Worm (Caenorhabditis elegans): ENCODE data around the gene grsp-2.

The grsp-2 gene

DNA sequence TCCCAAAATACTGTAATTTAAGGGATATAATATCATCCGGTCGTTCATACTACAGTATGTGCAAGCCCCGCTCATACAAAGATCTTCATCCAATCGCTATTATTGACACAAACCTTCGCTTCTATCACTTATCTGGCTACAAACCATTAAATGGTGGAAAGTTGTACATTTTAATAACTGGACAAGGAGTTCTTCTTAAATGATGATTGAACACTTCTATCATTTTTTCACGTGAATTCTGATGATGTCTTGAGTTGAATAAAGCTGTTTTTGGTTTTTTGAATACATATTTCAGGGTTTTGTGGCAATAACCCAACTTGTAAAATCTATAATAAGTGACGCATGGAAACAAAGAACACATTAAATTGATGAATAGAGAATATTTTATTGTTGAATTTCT, 6.5 kb downstream of the grsp-2 start:
- TF ChIP-seq pqm-1 (tag; optimal IDR thresholded peaks at IDR 0.05) (no peak), tag-97 (GFP tag; IDR thresholded peaks at IDR 0.05) (no peak), nhr-10 (tag; optimal IDR thresholded peaks at IDR 0.05) (peak; percentile 53), T26A8.4 (GFP tag; IDR thresholded peaks at IDR 0.05) (peak; percentile 88), nhr-237 (tag; optimal IDR thresholded peaks at IDR 0.05) (peak; percentile 40), mep-1 (tag; optimal IDR thresholded peaks at IDR 0.05) (peak; percentile 7), ama-1 (optimal IDR thresholded peaks at IDR 0.05) (peak; percentile 43), nhr-28 (tag; optimal IDR thresholded peaks at IDR 0.05) (peak; percentile 12), fos-1 (tag; optimal IDR thresholded peaks at IDR 0.05) (no peak), Y105C5A.15 (GFP tag; IDR thresholded peaks at IDR 0.05) (0 out of 2 replicates have a peak, but pooled peaks have one; percentile 31), lin-29 (GFP tag; IDR thresholded peaks at IDR 0.05) (no peak)

DNA sequence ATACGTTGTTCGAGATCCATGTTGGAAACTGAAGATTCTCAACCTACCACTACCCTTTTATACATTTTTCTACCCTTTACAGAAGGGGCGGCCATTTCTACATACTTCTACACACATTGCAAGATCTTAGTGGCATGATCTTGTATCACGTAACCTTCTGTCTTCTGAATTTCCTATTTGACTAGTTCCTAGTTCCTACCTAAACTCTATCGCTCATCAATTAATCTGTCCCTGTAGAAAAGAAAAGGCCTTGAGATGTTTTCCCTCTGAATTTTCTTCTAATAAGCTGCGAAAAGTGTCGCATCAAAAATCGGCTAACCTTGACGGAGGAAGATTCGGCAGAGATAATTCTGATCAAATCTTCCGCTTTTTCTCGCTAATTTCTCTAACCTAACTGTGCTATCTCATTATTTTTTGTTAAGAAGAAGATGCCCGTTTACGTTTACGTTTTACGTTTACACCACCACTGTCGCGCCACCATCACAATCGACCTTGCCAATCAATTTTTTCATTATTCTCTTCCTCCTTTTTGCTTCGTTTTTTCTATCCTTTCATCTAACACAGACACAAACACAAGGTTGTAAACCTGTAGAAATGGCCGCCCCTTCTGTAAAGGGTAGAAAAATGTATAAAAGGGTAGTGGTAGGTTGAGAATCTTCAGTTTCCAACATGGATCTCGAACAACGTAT, 8.2 kb downstream of the grsp-2 start, which contains the start of the genes col-117 and col-3:
TSS of gene col-117 (minus strand) at position 51 of the 689 bp plus-strand sequence.
TSS of gene col-3 (plus strand) at position 639 of the 689 bp plus-strand sequence.
- TF ChIP-seq mdt-29 (GFP tag; IDR thresholded peaks at IDR 0.05): no peak
- TF ChIP-seq madf-5 (GFP tag; IDR thresholded peaks at IDR 0.05): no peak
- no peak for TF ChIP-seq lim-7 (GFP tag; IDR thresholded peaks at IDR 0.05)
- TF ChIP-seq nhr-48 (tag; optimal IDR thresholded peaks at IDR 0.05): no peak
- no peak for TF ChIP-seq mes-2 (tag; optimal IDR thresholded peaks at IDR 0.05; ENCODE audit: poor library complexity, severe bottlenecking)
- TF ChIP-seq snpc-1.2 (GFP tag; IDR thresholded peaks at IDR 0.05): no peak
- TF ChIP-seq dpl-1 (GFP tag; optimal IDR thresholded peaks at IDR 0.05): no peak
- no peak for TF ChIP-seq unc-39 (tag; optimal IDR thresholded peaks at IDR 0.05)
- TF ChIP-seq ctbp-1 (GFP tag; IDR thresholded peaks at IDR 0.05): no peak
- no peak for TF ChIP-seq nhr-11 (tag; optimal IDR thresholded peaks at IDR 0.05)
- peak; percentile 36 for TF ChIP-seq nhr-28 (tag; optimal IDR thresholded peaks at IDR 0.05)
- no peak for TF ChIP-seq egl-43 (GFP tag; IDR thresholded peaks at IDR 0.05)
- no peak for TF ChIP-seq skn-1 (tag; optimal IDR thresholded peaks at IDR 0.05)
- peak; percentile 17 for TF ChIP-seq hlh-11 (tag; optimal IDR thresholded peaks at IDR 0.05)
- TF ChIP-seq nhr-102 (tag; optimal IDR thresholded peaks at IDR 0.05): no peak
- TF ChIP-seq snpc-4 (tag; optimal IDR thresholded peaks at IDR 0.05): no peak
- TF ChIP-seq pqm-1 (tag; optimal IDR thresholded peaks at IDR 0.05): no peak
- no peak for TF ChIP-seq madf-9 (GFP tag; conservative IDR thresholded peaks at IDR 0.05)
- TF ChIP-seq lin-13 (GFP tag; optimal IDR thresholded peaks at IDR 0.05): no peak
- no peak for TF ChIP-seq zip-11 (GFP tag; IDR thresholded peaks at IDR 0.05)
- TF ChIP-seq attf-4 (tag; optimal IDR thresholded peaks at IDR 0.05): no peak
- TF ChIP-seq ztf-11 (tag; optimal IDR thresholded peaks at IDR 0.05): no peak
- TF ChIP-seq ZK546.5 (tag; optimal IDR thresholded peaks at IDR 0.05): no peak
- no peak for TF ChIP-seq tra-1 (GFP tag; IDR thresholded peaks at IDR 0.05)
- TF ChIP-seq unc-62 (GFP tag; optimal IDR thresholded peaks at IDR 0.05 in 1 of 2): peak in 1 of 2 experiments; percentile 2
- no peak for TF ChIP-seq unc-62 (tag; optimal IDR thresholded peaks at IDR 0.05)
- TF ChIP-seq ceh-28 (tag; optimal IDR thresholded peaks at IDR 0.05): no peak
- TF ChIP-seq lsy-2 (tag; optimal IDR thresholded peaks at IDR 0.05): peak in 1 of 2 experiments; percentile 10
- TF ChIP-seq php-3 (GFP tag; IDR thresholded peaks at IDR 0.05): no peak
- TF ChIP-seq nhr-111 (GFP tag; optimal IDR thresholded peaks at IDR 0.05): no peak
- TF ChIP-seq spr-1 (tag; optimal IDR thresholded peaks at IDR 0.05): no peak
- TF ChIP-seq D1046.2 (GFP tag; IDR thresholded peaks at IDR 0.05): no peak
- peak; percentile 51 for TF ChIP-seq mxl-3 (GFP tag; optimal IDR thresholded peaks at IDR 0.05)
- TF ChIP-seq rbr-2 (tag; optimal IDR thresholded peaks at IDR 0.05): no peak
- TF ChIP-seq daf-19 (GFP tag; conservative IDR thresholded peaks at IDR 0.05): no peak
- no peak for TF ChIP-seq hif-1 (tag; optimal IDR thresholded peaks at IDR 0.05)
- TF ChIP-seq sdz-12 (GFP tag; optimal IDR thresholded peaks at IDR 0.05): no peak
- TF ChIP-seq Y105C5A.15 (GFP tag; IDR thresholded peaks at IDR 0.05): no peak
- no peak for TF ChIP-seq pha-4 (GFP tag; IDR thresholded peaks at IDR 0.05)
- no peak for TF ChIP-seq pha-4 (tag; optimal IDR thresholded peaks at IDR 0.05)
- no peak for TF ChIP-seq egl-27 (tag; optimal IDR thresholded peaks at IDR 0.05)
- TF ChIP-seq mdl-1 (tag; optimal IDR thresholded peaks at IDR 0.05): peak in 1 of 2 experiments; percentile 30
- TF ChIP-seq nhr-77 (tag; optimal IDR thresholded peaks at IDR 0.05): no peak

Measured in whole organism, L4 larva.